Worm (Caenorhabditis elegans) whole organism, L4 larva: ENCODE data around the gene ida-1.

ENCODE experiments used
- R02D3.7 ChIP-seq: fragments of 150-350 bp; sonication (generic microtip); optimal IDR thresholded peaks from 3 replicates; lab custom pipeline; 2014; ENCODE audit warnings: missing biosample characterization, missing genetic modification characterization
- T26A8.4 ChIP-seq: fragments of 200-800 bp; sonication (Bioruptor generic); IDR thresholded peaks from 2 replicates; pipeline ENCODE4 v1.3.6; 2022; ENCODE audit warnings: missing genetic modification characterization, missing compliant biosample characterization
- Y48G9A.11 ChIP-seq: fragments of 200-800 bp; sonication (Bioruptor generic); IDR thresholded peaks from 2 replicates; pipeline ENCODE4 v1.3.6; 2022; ENCODE audit warnings: missing genetic modification reagents, missing genetic modification characterization, missing compliant biosample characterization
- Y75B8A.6 ChIP-seq: fragments of 200-800 bp; sonication (Bioruptor generic); IDR thresholded peaks from 2 replicates; pipeline ENCODE4 v1.3.6; 2022; ENCODE audit warnings: missing genetic modification reagents, missing genetic modification characterization, missing compliant biosample characterization
- ZK546.5 ChIP-seq, 2 experiments: sonication (generic microtip); optimal IDR thresholded peaks; 2 replicates each; lab custom pipeline; 2017; ENCODE audit warnings: missing biosample characterization in 2 of 2, missing genetic modification characterization in 2 of 2
- aha-1 ChIP-seq: fragments of 150-350 bp; peaks from one replicate; lab custom pipeline; 2014; ENCODE audit warnings: missing biosample characterization, missing genetic modification characterization
- ceh-20 ChIP-seq: fragments of 200-800 bp; sonication (Bioruptor generic); IDR thresholded peaks from 2 replicates; pipeline ENCODE4 v1.3.6; 2022; ENCODE audit warnings: missing genetic modification reagents, missing genetic modification characterization, missing compliant biosample characterization
- ces-1 ChIP-seq: fragments of 150-350 bp; sonication (generic microtip); optimal IDR thresholded peaks from 4 replicates; lab custom pipeline; 2014; ENCODE audit warnings: missing biosample characterization, missing genetic modification reagents, missing genetic modification characterization
- cey-2 ChIP-seq: sonication (generic microtip); optimal IDR thresholded peaks from 3 replicates; lab custom pipeline; 2017; ENCODE audit warnings: missing genetic modification characterization, mild to moderate bottlenecking, missing compliant biosample characterization, antibody characterized with exemption, borderline replicate concordance; ENCODE audit not compliant: insufficient read depth
- ctbp-1 ChIP-seq: fragments of 200-800 bp; sonication (Bioruptor generic); IDR thresholded peaks from 2 replicates; pipeline ENCODE4 v1.3.6; 2022; ENCODE audit warnings: missing genetic modification reagents, missing genetic modification characterization, missing compliant biosample characterization
- daf-8 ChIP-seq: fragments of 200-800 bp; sonication (Bioruptor generic); IDR thresholded peaks from 2 replicates; pipeline ENCODE4 v1.3.6; 2022; ENCODE audit warnings: missing genetic modification characterization, missing compliant biosample characterization
- dmd-6 ChIP-seq: fragments of 200-800 bp; sonication (Bioruptor generic); IDR thresholded peaks from 2 replicates; pipeline ENCODE4 v1.3.6; 2022; ENCODE audit warnings: missing genetic modification reagents, missing genetic modification characterization, missing compliant biosample characterization
- dmd-8 ChIP-seq: fragments of 200-800 bp; sonication (Bioruptor generic); IDR thresholded peaks from 2 replicates; pipeline ENCODE4 v1.3.6; 2022; ENCODE audit warnings: missing genetic modification characterization, missing compliant biosample characterization
- duxl-1 ChIP-seq: sonication (generic microtip); optimal IDR thresholded peaks from 2 replicates; lab custom pipeline; 2016; ENCODE audit warnings: mild to moderate bottlenecking, missing genetic modification characterization, moderate library complexity, missing compliant biosample characterization; ENCODE audit not compliant: poor library complexity
- egl-43 ChIP-seq: fragments of 200-800 bp; sonication (Bioruptor generic); IDR thresholded peaks from 2 replicates; pipeline ENCODE4 v1.3.6; 2022; ENCODE audit warnings: missing genetic modification reagents, missing genetic modification characterization, missing compliant biosample characterization
- fkh-10 ChIP-seq: fragments of 150-350 bp; optimal IDR thresholded peaks from 2 replicates; lab custom pipeline; 2014; ENCODE audit warnings: missing biosample characterization, missing genetic modification reagents, missing genetic modification characterization
- fos-1 ChIP-seq: fragments of 150-350 bp; optimal IDR thresholded peaks from 2 replicates; lab custom pipeline; 2014; ENCODE audit warnings: missing biosample characterization, missing genetic modification characterization
- gei-8 ChIP-seq: fragments of 200-800 bp; sonication (Bioruptor generic); optimal IDR thresholded peaks from 2 replicates; lab custom pipeline; 2018; ENCODE audit warnings: mild to moderate bottlenecking, missing genetic modification characterization, missing compliant biosample characterization
- hlh-30 ChIP-seq: sonication (generic microtip); optimal IDR thresholded peaks from 2 replicates; lab custom pipeline; 2017; ENCODE audit warnings: antibody characterized with exemption, mild to moderate bottlenecking, missing genetic modification characterization, missing compliant biosample characterization; ENCODE audit not compliant: insufficient read depth
- hmg-1.1 ChIP-seq: fragments of 200-800 bp; sonication (Bioruptor generic); IDR thresholded peaks from 2 replicates; pipeline ENCODE4 v1.3.6; 2022; ENCODE audit warnings: missing genetic modification reagents, missing genetic modification characterization, missing compliant biosample characterization
- lin-13 ChIP-seq: fragments of 150-350 bp; optimal IDR thresholded peaks from 2 replicates; lab custom pipeline; 2014; ENCODE audit warnings: missing biosample characterization, missing genetic modification reagents, missing genetic modification characterization
- lin-15B ChIP-seq: fragments of 150-350 bp; sonication (generic microtip); optimal IDR thresholded peaks from 3 replicates; lab custom pipeline; 2014; ENCODE audit warnings: missing biosample characterization, missing genetic modification characterization
- lin-29 ChIP-seq: fragments of 200-800 bp; sonication (Bioruptor generic); IDR thresholded peaks from 2 replicates; pipeline ENCODE4 v1.3.6; 2022; ENCODE audit warnings: missing genetic modification reagents, missing genetic modification characterization, missing compliant biosample characterization
- lsy-2 ChIP-seq, 2 experiments: fragments of 150-350 bp in 1 of 2; sonication (generic microtip) in 1 of 2; optimal IDR thresholded peaks; 2 replicates each; lab custom pipeline; 2014 to 2017; ENCODE audit warnings: missing biosample characterization in 2 of 2, missing genetic modification characterization in 2 of 2
- mdl-1 ChIP-seq, 2 experiments: fragments of 150-350 bp in 1 of 2; sonication (generic microtip) in 1 of 2; optimal IDR thresholded peaks; 2 replicates each; lab custom pipeline; 2014 to 2017; ENCODE audit warnings: missing biosample characterization in 2 of 2, missing genetic modification characterization in 2 of 2
- mep-1 ChIP-seq: fragments of 150-350 bp; sonication (generic microtip); optimal IDR thresholded peaks from 3 replicates; lab custom pipeline; 2014; ENCODE audit warnings: missing biosample characterization, missing genetic modification characterization
- mes-2 ChIP-seq: sonication (generic microtip); optimal IDR thresholded peaks from 2 replicates; lab custom pipeline; 2016; ENCODE audit warnings: missing genotype, mild to moderate bottlenecking, missing genetic modification characterization, missing compliant biosample characterization; ENCODE audit not compliant: poor library complexity, severe bottlenecking
- nhr-102 ChIP-seq: sonication (generic microtip); optimal IDR thresholded peaks from 2 replicates; lab custom pipeline; 2016; ENCODE audit warnings: mild to moderate bottlenecking, missing genetic modification characterization, moderate library complexity, missing compliant biosample characterization
- nhr-11 ChIP-seq: fragments of 150-350 bp; optimal IDR thresholded peaks from 2 replicates; lab custom pipeline; 2014; ENCODE audit warnings: missing biosample characterization, missing genetic modification characterization
- nhr-111 ChIP-seq: fragments of 200-800 bp; sonication (Bioruptor generic); optimal IDR thresholded peaks from 2 replicates; lab custom pipeline; 2018; ENCODE audit warnings: mild to moderate bottlenecking, missing genetic modification characterization, missing compliant biosample characterization
- nhr-237 ChIP-seq: sonication (generic microtip); optimal IDR thresholded peaks from 2 replicates; lab custom pipeline; 2017; ENCODE audit warnings: missing biosample characterization, missing genetic modification characterization
- nhr-25 ChIP-seq: sonication (generic microtip); optimal IDR thresholded peaks from 2 replicates; lab custom pipeline; 2017; ENCODE audit warnings: missing genetic modification characterization, mild to moderate bottlenecking, missing compliant biosample characterization, antibody characterized with exemption, moderate library complexity, borderline replicate concordance; ENCODE audit not compliant: insufficient read depth
- pha-4 ChIP-seq, 2 experiments: fragments of 150-350 bp in 1 of 2; fragments of 200-800 bp in 1 of 2; sonication (Bioruptor generic) in 1 of 2; IDR thresholded peaks in 1 of 2; optimal IDR thresholded peaks in 1 of 2; 2 replicates each; pipeline versions ENCODE4 v1.3.6 to Lab custom; 2014 to 2022; ENCODE audit warnings: missing genetic modification characterization in 2 of 2, missing genetic modification reagents in 2 of 2, missing biosample characterization in 1 of 2, missing compliant biosample characterization in 1 of 2
- php-3 ChIP-seq: fragments of 200-800 bp; sonication (Bioruptor generic); IDR thresholded peaks from 2 replicates; pipeline ENCODE4 v1.3.6; 2022; ENCODE audit warnings: missing genetic modification reagents, missing genetic modification characterization, missing compliant biosample characterization
- saeg-2 ChIP-seq: fragments of 200-800 bp; sonication (Bioruptor generic); IDR thresholded peaks from 2 replicates; pipeline ENCODE4 v1.3.6; 2022; ENCODE audit warnings: missing genetic modification reagents, missing genetic modification characterization, missing compliant biosample characterization
- set-16 ChIP-seq: fragments of 200-800 bp; sonication (Bioruptor generic); IDR thresholded peaks from 2 replicates; pipeline ENCODE4 v1.3.6; 2022; ENCODE audit warnings: missing genetic modification reagents, missing genetic modification characterization, missing compliant biosample characterization
- tra-1 ChIP-seq: fragments of 200-800 bp; sonication (Bioruptor generic); IDR thresholded peaks from 2 replicates; pipeline ENCODE4 v1.3.6; 2022; ENCODE audit warnings: missing genetic modification reagents, missing genetic modification characterization, missing compliant biosample characterization
- unc-130 ChIP-seq: sonication (generic microtip); optimal IDR thresholded peaks from 2 replicates; lab custom pipeline; 2016; ENCODE audit warnings: missing genetic modification reagents, missing genetic modification characterization, missing compliant biosample characterization
- unc-39 ChIP-seq: sonication (generic microtip); optimal IDR thresholded peaks from 2 replicates; lab custom pipeline; 2017; ENCODE audit warnings: missing biosample characterization, missing genetic modification characterization
- unc-62 ChIP-seq, 3 experiments: fragments of 150-350 bp in 1 of 3; sonication (generic microtip); optimal IDR thresholded peaks in 2 of 3; peaks in 1 of 3; 1 replicate in 1 of 3; 2 replicates in 2 of 3; lab custom pipeline; 2014 to 2017; ENCODE audit warnings: missing biosample characterization in 3 of 3, missing genetic modification characterization in 3 of 3, missing genetic modification reagents in 3 of 3, missing genotype in 1 of 3
- vab-7 ChIP-seq: fragments of 200-800 bp; sonication (Bioruptor generic); IDR thresholded peaks from 2 replicates; pipeline ENCODE4 v1.3.6; 2022; ENCODE audit warnings: missing genetic modification reagents, missing genetic modification characterization, missing compliant biosample characterization
- zag-1 ChIP-seq: fragments of 150-350 bp; optimal IDR thresholded peaks from 2 replicates; lab custom pipeline; 2014; ENCODE audit warnings: missing biosample characterization, missing genetic modification characterization
- zfp-2 ChIP-seq: sonication (generic microtip); optimal IDR thresholded peaks from 2 replicates; lab custom pipeline; 2016; ENCODE audit warnings: mild to moderate bottlenecking, missing genetic modification characterization, missing compliant biosample characterization
- zip-11 ChIP-seq: fragments of 200-800 bp; sonication (Bioruptor generic); IDR thresholded peaks from 2 replicates; pipeline ENCODE4 v1.3.6; 2022; ENCODE audit warnings: missing genetic modification characterization, missing compliant biosample characterization
- ztf-11 ChIP-seq: fragments of 150-350 bp; optimal IDR thresholded peaks from 2 replicates; lab custom pipeline; 2014; ENCODE audit warnings: missing biosample characterization, missing genetic modification characterization

ida-1 gene

DNA sequence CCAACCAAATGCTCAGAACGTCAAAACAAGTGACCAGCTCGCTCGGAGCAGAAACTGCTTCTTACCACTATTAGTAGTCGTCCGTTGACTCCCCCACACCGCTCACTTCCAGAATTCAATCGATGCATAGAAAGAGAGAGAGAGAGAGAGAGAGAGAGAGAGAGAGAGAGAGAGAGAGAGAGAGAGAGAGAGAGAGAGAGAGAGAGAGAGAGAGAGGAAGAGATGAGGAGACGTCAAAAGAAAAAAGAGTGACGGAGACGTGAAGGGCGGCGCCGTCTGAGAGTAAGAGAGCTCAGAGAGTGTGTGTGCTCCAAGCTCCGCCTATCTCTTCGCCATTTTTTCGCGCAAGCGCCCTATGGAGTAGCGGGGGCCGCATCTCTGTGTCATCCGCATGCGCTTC lies at the start of gene ida-1:
ida-1 (plus strand) TSS at position 336 of the 400 bp plus-strand sequence.
- TF ChIP-seq aha-1 (peak; percentile 32), ctbp-1 (GFP tag; lab: Robert Waterston, UW) (peak; percentile 64; the same call in 1 of the 2 replicates), lsy-2 (tag; optimal IDR thresholded peaks at IDR 0.05; lab: Kevin White, UChicago) (peak; percentile 31 to 33), Y48G9A.11 (GFP tag; lab: Robert Waterston, UW) (no peak), hmg-1.1 (peak; percentile 47), mep-1 (peak; percentile 36), vab-7 (0 out of 2 replicates have a peak, but pooled peaks have one; percentile 11), pha-4 (GFP tag; IDR thresholded peaks at IDR 0.05; lab: Robert Waterston, UW) (peak; percentile 55; the same call in 1 of the 2 replicates), pha-4 (tag; optimal IDR thresholded peaks at IDR 0.05; lab: Kevin White, UChicago) (no peak), ceh-20 (0 out of 2 replicates have a peak, but pooled peaks have one; percentile 42), R02D3.7 (no peak), set-16 (GFP tag; lab: Robert Waterston, UW) (peak; percentile 90), hlh-30 (tag; lab: Kevin White, UChicago) (peak; percentile 15), unc-62 (GFP tag; optimal IDR thresholded peaks at IDR 0.05 in 1 of 2; lab: Kevin White, UChicago) (peak in 1 of 2 experiments; percentile 95), unc-62 (tag; optimal IDR thresholded peaks at IDR 0.05; lab: Kevin White, UChicago) (no peak), dmd-6 (0 out of 2 replicates have a peak, but pooled peaks have one; percentile 7), fkh-10 (no peak)
- TF ChIP-seq, all 104 proteins: peak for 12

DNA sequence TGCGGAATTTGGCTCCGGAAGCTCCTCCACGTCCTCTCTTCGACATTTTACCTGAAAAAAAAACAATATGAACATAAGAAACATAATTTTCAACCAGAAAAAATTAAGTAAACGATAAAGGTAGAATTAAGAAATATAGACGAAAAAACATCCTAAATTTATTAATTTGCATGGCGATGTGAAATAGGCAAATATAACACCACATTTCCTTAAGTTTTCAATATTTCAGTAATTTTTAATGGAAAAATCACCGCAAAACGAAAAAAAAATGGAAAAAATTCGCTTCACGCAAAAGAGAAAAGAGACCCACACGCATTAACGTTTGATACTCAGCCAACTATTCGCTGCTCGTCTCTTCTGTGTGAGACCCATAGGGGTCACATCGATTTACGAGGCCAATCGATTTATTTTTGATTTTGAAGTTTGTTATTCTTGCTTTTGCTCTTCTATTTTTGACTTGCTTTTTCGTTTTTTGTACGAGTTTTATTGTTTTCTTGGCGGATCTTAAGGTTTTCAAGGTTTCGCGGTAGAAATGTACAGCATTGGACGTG lies 49.2 kb upstream of the ida-1 start, which contains the start of gene rpl-23:
rpl-23 (minus strand) TSS at position 51 of the 551 bp plus-strand sequence.
- TF ChIP-seq zip-11 (GFP tag; lab: Robert Waterston, UW) (no peak), dmd-8 (no peak), saeg-2 (0 out of 2 replicates have a peak, but pooled peaks have one; percentile 14), nhr-102 (tag; lab: Kevin White, UChicago) (peak; percentile 52), nhr-25 (peak; percentile 36), duxl-1 (tag; lab: Kevin White, UChicago) (no peak), ztf-11 (no peak), egl-43 (GFP tag; lab: Robert Waterston, UW) (no peak), mdl-1 (tag; optimal IDR thresholded peaks at IDR 0.05; lab: Kevin White, UChicago) (peak in 1 of 2 experiments; percentile 71), Y75B8A.6 (no peak), mes-2 (tag; lab: Kevin White, UChicago) (peak; percentile 92), ces-1 (GFP tag; lab: Kevin White, UChicago) (peak; percentile 63), ceh-20 (peak; percentile 52; the same call in 1 of the 2 replicates), lsy-2 (tag; optimal IDR thresholded peaks at IDR 0.05; lab: Kevin White, UChicago) (peak; percentile 83 to 96), ctbp-1 (GFP tag; lab: Robert Waterston, UW) (peak; percentile 49; the same call in 1 of the 2 replicates), zag-1 (tag; lab: Kevin White, UChicago) (no peak), unc-130 (GFP tag; lab: Kevin White, UChicago) (peak; percentile 56), fkh-10 (peak; percentile 54), lin-29 (no peak), daf-8 (no peak), set-16 (GFP tag; lab: Robert Waterston, UW) (no peak), nhr-111 (GFP tag; lab: Kevin White, UChicago) (no peak), lin-15B (no peak), lin-13 (GFP tag; lab: Kevin White, UChicago) (peak; percentile 90), tra-1 (GFP tag; lab: Robert Waterston, UW) (peak; percentile 65; the same call in 1 of the 2 replicates), gei-8 (GFP tag; lab: Kevin White, UChicago) (no peak), nhr-11 (tag; lab: Kevin White, UChicago) (peak; percentile 96), ZK546.5 (tag; optimal IDR thresholded peaks at IDR 0.05; lab: Kevin White, UChicago) (peak in 1 of 2 experiments; percentile 58), unc-39 (tag; lab: Kevin White, UChicago) (no peak), zfp-2 (tag; lab: Kevin White, UChicago) (peak; percentile 70), fos-1 (tag; lab: Kevin White, UChicago) (no peak), php-3 (GFP tag; lab: Robert Waterston, UW) (no peak), T26A8.4 (GFP tag; lab: Robert Waterston, UW) (peak; percentile 84), cey-2 (tag; lab: Kevin White, UChicago) (no peak), hmg-1.1 (peak; percentile 77), nhr-237 (tag; lab: Kevin White, UChicago) (no peak)
